Worm (Caenorhabditis elegans) whole organism, mixed stage, embryonic: ENCODE results near the gene rpn-6.2.

Experiments
- bed-3 ChIP-seq: fragments of 200-800 bp; sonication (Bioruptor generic); optimal IDR thresholded peaks from 3 replicates; lab custom pipeline; 2018; ENCODE audit warnings: mild to moderate bottlenecking, missing genetic modification characterization, moderate library complexity, missing compliant biosample characterization
- lin-13 ChIP-seq: fragments of 150-350 bp; optimal IDR thresholded peaks from 2 replicates; lab custom pipeline; 2014; ENCODE audit warnings: missing biosample characterization, missing genetic modification characterization
- lsy-2 ChIP-seq: fragments of 150-350 bp; optimal IDR thresholded peaks from 2 replicates; lab custom pipeline; 2014; ENCODE audit warnings: missing biosample characterization, missing genetic modification characterization
- nhr-28 ChIP-seq: fragments of 150-350 bp; optimal IDR thresholded peaks from 2 replicates; lab custom pipeline; 2014; ENCODE audit warnings: missing biosample characterization, missing genetic modification characterization

DNA sequence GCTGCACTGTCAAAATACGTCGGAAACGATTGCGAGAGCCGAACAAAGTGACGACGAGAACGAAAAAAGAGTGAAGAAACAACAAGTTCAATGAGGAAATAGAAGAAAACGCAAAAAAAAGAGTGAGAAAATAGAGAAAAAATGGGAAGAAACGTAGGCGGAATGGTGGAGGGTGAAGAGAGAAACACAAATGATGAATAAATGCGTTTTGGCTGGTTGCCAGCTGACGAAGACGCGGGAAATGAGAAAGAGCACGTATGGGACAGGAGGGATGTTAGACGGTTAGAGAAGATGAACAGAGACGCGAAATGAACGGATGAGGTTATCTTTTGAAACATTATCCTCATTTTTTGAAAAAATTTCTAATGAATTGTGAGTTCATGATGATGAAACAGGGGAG, 16.8 kb downstream of the rpn-6.2 start:
- TF ChIP-seq lsy-2 (tag; lab: Kevin White, UChicago) (no peak), nhr-28 (tag; lab: Kevin White, UChicago) (no peak), lin-13 (tag; lab: Kevin White, UChicago) (no peak), bed-3 (no peak)
